Worm (Caenorhabditis elegans) whole organism, L4 larva: ENCODE measurements around the gene ZK228.1.
A peak's percentile ranks its signal among the peaks of the same experiment; 100 is the strongest.

ENCODE experiments used
- F26F4.8 ChIP-seq: fragments of 200-800 bp; sonication (Bioruptor generic); conservative IDR thresholded peaks from 2 replicates; pipeline ENCODE4 v1.3.6; 2022; ENCODE audit warnings: missing genetic modification characterization, missing compliant biosample characterization
- F44E2.7 ChIP-seq: fragments of 200-800 bp; sonication (Bioruptor generic); IDR thresholded peaks from 2 replicates; pipeline ENCODE4 v2.1.2; 2022; ENCODE audit warnings: missing genetic modification characterization, missing compliant biosample characterization
- T20F7.1 ChIP-seq: fragments of 200-800 bp; sonication (Bioruptor generic); optimal IDR thresholded peaks from 2 replicates; lab custom pipeline; 2018; ENCODE audit warnings: mild to moderate bottlenecking, missing genetic modification characterization, missing compliant biosample characterization
- Y105C5A.15 ChIP-seq: fragments of 200-800 bp; sonication (Bioruptor generic); IDR thresholded peaks from 2 replicates; pipeline ENCODE4 v1.3.6; 2022; ENCODE audit warnings: missing genetic modification characterization, missing compliant biosample characterization
- Y48G9A.11 ChIP-seq: fragments of 200-800 bp; sonication (Bioruptor generic); IDR thresholded peaks from 2 replicates; pipeline ENCODE4 v1.3.6; 2022; ENCODE audit warnings: missing genetic modification reagents, missing genetic modification characterization, missing compliant biosample characterization
- ZK546.5 ChIP-seq, 2 experiments: sonication (generic microtip); optimal IDR thresholded peaks; 2 replicates each; lab custom pipeline; 2017; ENCODE audit warnings: missing biosample characterization in 2 of 2, missing genetic modification characterization in 2 of 2
- aha-1 ChIP-seq: fragments of 150-350 bp; peaks from one replicate; lab custom pipeline; 2014; ENCODE audit warnings: missing biosample characterization, missing genetic modification characterization
- ama-1 ChIP-seq: fragments of 150-350 bp; optimal IDR thresholded peaks from 2 replicates; lab custom pipeline; 2014; ENCODE audit warnings: inconsistent platforms, mixed read lengths
- arid-1 ChIP-seq: fragments of 200-800 bp; sonication (Bioruptor generic); conservative IDR thresholded peaks from 2 replicates; pipeline ENCODE4 v1.3.6; 2022; ENCODE audit warnings: missing genetic modification reagents, missing genetic modification characterization, missing compliant biosample characterization
- ceh-20 ChIP-seq: fragments of 200-800 bp; sonication (Bioruptor generic); IDR thresholded peaks from 2 replicates; pipeline ENCODE4 v1.3.6; 2022; ENCODE audit warnings: missing genetic modification reagents, missing genetic modification characterization, missing compliant biosample characterization
- ceh-44 ChIP-seq: fragments of 200-800 bp; sonication (Bioruptor generic); IDR thresholded peaks from 2 replicates; pipeline ENCODE4 v1.3.6; 2022; ENCODE audit warnings: missing genetic modification reagents, missing genetic modification characterization, missing compliant biosample characterization
- ceh-82 ChIP-seq: sonication (generic microtip); optimal IDR thresholded peaks from 2 replicates; lab custom pipeline; 2017; ENCODE audit warnings: missing biosample characterization, missing genetic modification characterization
- ces-1 ChIP-seq: fragments of 150-350 bp; sonication (generic microtip); optimal IDR thresholded peaks from 4 replicates; lab custom pipeline; 2014; ENCODE audit warnings: missing biosample characterization, missing genetic modification reagents, missing genetic modification characterization
- daf-12 ChIP-seq: fragments of 150-350 bp; optimal IDR thresholded peaks from 2 replicates; lab custom pipeline; 2014; ENCODE audit warnings: missing biosample characterization, missing genetic modification reagents, missing genetic modification characterization
- daf-19 ChIP-seq: fragments of 200-800 bp; sonication (Bioruptor generic); conservative IDR thresholded peaks from 2 replicates; pipeline ENCODE4 v1.3.6; 2022; ENCODE audit warnings: missing genetic modification characterization, missing compliant biosample characterization
- daf-8 ChIP-seq: fragments of 200-800 bp; sonication (Bioruptor generic); IDR thresholded peaks from 2 replicates; pipeline ENCODE4 v1.3.6; 2022; ENCODE audit warnings: missing genetic modification characterization, missing compliant biosample characterization
- dmd-8 ChIP-seq: fragments of 200-800 bp; sonication (Bioruptor generic); IDR thresholded peaks from 2 replicates; pipeline ENCODE4 v1.3.6; 2022; ENCODE audit warnings: missing genetic modification characterization, missing compliant biosample characterization
- duxl-1 ChIP-seq: sonication (generic microtip); optimal IDR thresholded peaks from 2 replicates; lab custom pipeline; 2016; ENCODE audit warnings: mild to moderate bottlenecking, missing genetic modification characterization, moderate library complexity, missing compliant biosample characterization; ENCODE audit not compliant: poor library complexity
- dve-1 ChIP-seq: sonication (generic microtip); optimal IDR thresholded peaks from 2 replicates; lab custom pipeline; 2017; ENCODE audit warnings: antibody characterized with exemption, mild to moderate bottlenecking, missing genetic modification characterization, missing compliant biosample characterization; ENCODE audit not compliant: insufficient read depth
- egl-27 ChIP-seq: sonication (generic microtip); optimal IDR thresholded peaks from 3 replicates; lab custom pipeline; 2017; ENCODE audit warnings: missing biosample characterization, missing genetic modification reagents, missing genetic modification characterization
- egl-43 ChIP-seq: fragments of 200-800 bp; sonication (Bioruptor generic); IDR thresholded peaks from 2 replicates; pipeline ENCODE4 v1.3.6; 2022; ENCODE audit warnings: missing genetic modification reagents, missing genetic modification characterization, missing compliant biosample characterization
- fos-1 ChIP-seq: fragments of 150-350 bp; optimal IDR thresholded peaks from 2 replicates; lab custom pipeline; 2014; ENCODE audit warnings: missing biosample characterization, missing genetic modification characterization
- hif-1 ChIP-seq, 2 experiments: sonication (generic microtip); optimal IDR thresholded peaks; 2 replicates each; lab custom pipeline; 2016 to 2017; ENCODE audit warnings: missing compliant biosample characterization in 2 of 2, missing genetic modification characterization in 2 of 2, missing genetic modification reagents in 2 of 2, missing genotype in 2 of 2, mild to moderate bottlenecking in 1 of 2
- lin-29 ChIP-seq: fragments of 200-800 bp; sonication (Bioruptor generic); IDR thresholded peaks from 2 replicates; pipeline ENCODE4 v1.3.6; 2022; ENCODE audit warnings: missing genetic modification reagents, missing genetic modification characterization, missing compliant biosample characterization
- lir-3 ChIP-seq: sonication (generic microtip); optimal IDR thresholded peaks from 2 replicates; lab custom pipeline; 2016; ENCODE audit warnings: mild to moderate bottlenecking, missing genetic modification characterization, missing compliant biosample characterization
- madf-5 ChIP-seq, 2 experiments: fragments of 200-800 bp; sonication (Bioruptor generic); IDR thresholded peaks; 2 replicates each; pipeline ENCODE4 v1.3.6; 2022; ENCODE audit warnings: missing compliant biosample characterization in 2 of 2, missing genetic modification characterization in 2 of 2
- madf-9 ChIP-seq: fragments of 200-800 bp; sonication (Bioruptor generic); conservative IDR thresholded peaks from 2 replicates; pipeline ENCODE4 v1.3.6; 2022; ENCODE audit warnings: missing genetic modification reagents, missing genetic modification characterization, missing compliant biosample characterization
- mdl-1 ChIP-seq, 2 experiments: fragments of 150-350 bp in 1 of 2; sonication (generic microtip) in 1 of 2; optimal IDR thresholded peaks; 2 replicates each; lab custom pipeline; 2014 to 2017; ENCODE audit warnings: missing biosample characterization in 2 of 2, missing genetic modification characterization in 2 of 2
- mdt-29 ChIP-seq: fragments of 200-800 bp; sonication (Bioruptor generic); IDR thresholded peaks from 2 replicates; pipeline ENCODE4 v1.3.6; 2022; ENCODE audit warnings: missing genetic modification reagents, missing genetic modification characterization, missing compliant biosample characterization
- mep-1 ChIP-seq: fragments of 150-350 bp; sonication (generic microtip); optimal IDR thresholded peaks from 3 replicates; lab custom pipeline; 2014; ENCODE audit warnings: missing biosample characterization, missing genetic modification characterization
- nhr-10 ChIP-seq: fragments of 150-350 bp; optimal IDR thresholded peaks from 2 replicates; lab custom pipeline; 2014; ENCODE audit warnings: missing biosample characterization, missing genetic modification characterization
- nhr-111 ChIP-seq: fragments of 200-800 bp; sonication (Bioruptor generic); optimal IDR thresholded peaks from 2 replicates; lab custom pipeline; 2018; ENCODE audit warnings: mild to moderate bottlenecking, missing genetic modification characterization, missing compliant biosample characterization
- nhr-237 ChIP-seq: sonication (generic microtip); optimal IDR thresholded peaks from 2 replicates; lab custom pipeline; 2017; ENCODE audit warnings: missing biosample characterization, missing genetic modification characterization
- nhr-25 ChIP-seq: sonication (generic microtip); optimal IDR thresholded peaks from 2 replicates; lab custom pipeline; 2017; ENCODE audit warnings: missing genetic modification characterization, mild to moderate bottlenecking, missing compliant biosample characterization, antibody characterized with exemption, moderate library complexity, borderline replicate concordance; ENCODE audit not compliant: insufficient read depth
- nhr-28 ChIP-seq: fragments of 150-350 bp; optimal IDR thresholded peaks from 2 replicates; lab custom pipeline; 2014; ENCODE audit warnings: missing biosample characterization, missing genetic modification characterization
- nhr-41 ChIP-seq: fragments of 200-800 bp; sonication (Bioruptor generic); IDR thresholded peaks from 2 replicates; pipeline ENCODE4 v1.3.6; 2022; ENCODE audit warnings: missing genetic modification reagents, missing genetic modification characterization, missing compliant biosample characterization
- nhr-6 ChIP-seq: fragments of 150-350 bp; optimal IDR thresholded peaks from 2 replicates; lab custom pipeline; 2014; ENCODE audit warnings: missing biosample characterization, missing genetic modification characterization
- nhr-77 ChIP-seq: fragments of 150-350 bp; optimal IDR thresholded peaks from 2 replicates; lab custom pipeline; 2014; ENCODE audit warnings: missing biosample characterization, missing genetic modification characterization
- php-3 ChIP-seq: fragments of 200-800 bp; sonication (Bioruptor generic); IDR thresholded peaks from 2 replicates; pipeline ENCODE4 v1.3.6; 2022; ENCODE audit warnings: missing genetic modification reagents, missing genetic modification characterization, missing compliant biosample characterization
- rbr-2 ChIP-seq: sonication (generic microtip); optimal IDR thresholded peaks from 2 replicates; lab custom pipeline; 2016; ENCODE audit warnings: missing genotype, missing genetic modification characterization, missing compliant biosample characterization
- set-16 ChIP-seq: fragments of 200-800 bp; sonication (Bioruptor generic); IDR thresholded peaks from 2 replicates; pipeline ENCODE4 v1.3.6; 2022; ENCODE audit warnings: missing genetic modification reagents, missing genetic modification characterization, missing compliant biosample characterization
- snpc-1.2 ChIP-seq: fragments of 200-800 bp; sonication (Bioruptor generic); IDR thresholded peaks from 2 replicates; pipeline ENCODE4 v1.3.6; 2022; ENCODE audit warnings: missing genetic modification reagents, missing genetic modification characterization, missing compliant biosample characterization
- tag-97 ChIP-seq: fragments of 200-800 bp; sonication (Bioruptor generic); IDR thresholded peaks from 2 replicates; pipeline ENCODE4 v1.3.6; 2022; ENCODE audit warnings: missing genetic modification characterization, missing compliant biosample characterization
- zfp-2 ChIP-seq: sonication (generic microtip); optimal IDR thresholded peaks from 2 replicates; lab custom pipeline; 2016; ENCODE audit warnings: mild to moderate bottlenecking, missing genetic modification characterization, missing compliant biosample characterization
- zip-2 ChIP-seq: fragments of 150-350 bp; optimal IDR thresholded peaks from 2 replicates; lab custom pipeline; 2014; ENCODE audit warnings: missing biosample characterization, missing genetic modification characterization
- ztf-11 ChIP-seq: fragments of 150-350 bp; optimal IDR thresholded peaks from 2 replicates; lab custom pipeline; 2014; ENCODE audit warnings: missing biosample characterization, missing genetic modification characterization

Gene ZK228.1

DNA sequence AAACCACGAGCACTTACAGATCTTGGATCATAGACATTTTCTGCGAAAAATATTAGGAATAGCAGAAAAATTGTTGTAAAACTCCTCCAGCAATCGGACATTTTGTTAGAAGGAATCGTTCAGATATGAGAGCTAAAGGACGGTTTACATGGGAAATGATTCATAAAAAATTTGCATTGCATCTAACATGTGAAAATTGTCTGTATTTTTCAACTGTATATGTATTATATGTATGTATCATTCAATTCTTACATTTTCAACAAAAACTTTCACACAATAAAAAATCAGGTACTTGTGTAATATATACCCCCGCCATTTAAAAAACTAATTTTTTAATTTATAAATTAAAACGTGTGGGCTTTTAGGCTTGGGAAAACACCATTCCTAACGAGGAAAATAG lies 23.9 kb downstream of the ZK228.1 start, which contains the start of gene ZK228.13:
Gene ZK228.13, minus strand, starts transcription at position 101 of the 400 bp plus-strand sequence.
- no peak for TF ChIP-seq daf-8 (GFP tag; lab: Robert Waterston, UW)
- no peak for TF ChIP-seq nhr-6
- no peak for TF ChIP-seq fos-1 (tag; lab: Kevin White, UChicago)
- no peak for TF ChIP-seq zip-2
- TF ChIP-seq F26F4.8 (GFP tag; lab: Robert Waterston, UW), result no peak
- no peak for TF ChIP-seq daf-12 (tag; lab: Kevin White, UChicago)
- TF ChIP-seq ama-1 (lab: Kevin White, UChicago), result no peak
- no peak for TF ChIP-seq nhr-10
- TF ChIP-seq dve-1, result no peak

DNA sequence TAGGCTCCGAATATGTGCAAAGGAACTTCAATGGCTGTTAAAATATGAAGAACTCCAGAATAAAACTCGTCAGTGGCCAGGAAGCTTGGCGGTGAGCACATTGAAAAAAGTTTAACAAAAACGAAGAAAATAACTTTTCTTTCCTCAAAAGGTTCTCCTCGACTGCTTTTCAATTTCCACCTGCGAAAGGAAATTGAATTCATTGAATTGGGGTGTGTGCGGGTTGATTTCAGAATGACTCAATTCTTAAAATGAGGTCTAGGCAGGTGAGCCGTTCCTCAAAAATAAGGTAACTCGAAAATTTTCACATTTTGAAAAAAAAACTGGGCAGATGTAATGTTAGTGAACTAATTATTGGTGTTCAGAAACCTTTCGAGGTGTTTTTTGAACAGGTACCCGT lies 29.2 kb downstream of the ZK228.1 start, which contains the start of gene srh-182:
Gene srh-182, minus strand, starts transcription at position 101 of the 400 bp plus-strand sequence.
- TF ChIP-seq F44E2.7 (GFP tag; lab: Robert Waterston, UW), result no peak
- no peak for TF ChIP-seq nhr-237 (tag; lab: Kevin White, UChicago)
- no peak for TF ChIP-seq lir-3
- peak; percentile 15 for TF ChIP-seq aha-1 (tag; lab: Kevin White, UChicago)
- TF ChIP-seq, all 104 proteins: peak for 1

DNA sequence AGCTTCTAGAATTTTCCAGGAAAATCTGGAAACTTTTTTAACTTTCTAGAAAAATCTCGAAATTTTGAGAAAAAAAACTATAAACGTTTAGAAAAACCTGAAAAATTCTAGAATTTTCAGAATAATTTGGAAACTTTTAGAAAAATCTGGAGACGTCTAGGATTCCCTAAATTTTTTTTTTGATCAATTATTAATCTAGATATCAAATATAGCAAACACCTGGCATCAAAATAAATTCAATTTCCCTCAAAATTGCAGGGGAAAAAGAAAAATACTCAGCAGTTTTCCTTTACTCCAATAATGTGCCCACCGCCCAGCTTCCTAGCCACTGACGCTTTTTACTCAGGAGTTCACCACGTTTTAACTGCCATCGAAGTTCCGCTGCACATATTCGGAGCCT lies 30.0 kb downstream of the ZK228.1 start, which contains the start of gene srh-181:
Gene srh-181, plus strand, starts transcription at position 301 of the 400 bp plus-strand sequence.
- no peak for TF ChIP-seq T20F7.1 (GFP tag; lab: Kevin White, UChicago)

DNA sequence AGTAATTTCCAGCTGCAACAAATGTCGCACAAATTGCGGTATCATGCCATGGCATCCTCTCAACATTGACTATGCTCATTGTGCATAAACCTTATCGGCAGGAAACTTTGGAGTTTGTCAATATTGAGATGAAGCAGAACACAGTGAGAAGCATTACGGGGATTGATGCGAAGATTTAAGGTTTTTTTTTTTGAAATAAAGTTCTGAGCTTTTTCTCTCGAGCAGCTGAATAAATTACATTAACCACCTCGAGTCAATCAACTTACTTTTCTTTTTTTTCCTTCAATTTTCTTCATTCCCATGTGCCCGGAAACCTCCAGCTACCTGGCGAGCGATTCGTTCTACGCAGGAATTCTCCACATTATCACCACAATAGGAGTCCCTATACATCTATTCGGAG lies 31.9 kb downstream of the ZK228.1 start, which contains the start of gene srh-179:
Gene srh-179, plus strand, starts transcription at position 301 of the 400 bp plus-strand sequence.
- TF ChIP-seq Y48G9A.11 (GFP tag; lab: Robert Waterston, UW) (no peak), aha-1 (tag; lab: Kevin White, UChicago) (no peak), nhr-41 (GFP tag; lab: Robert Waterston, UW) (no peak), nhr-28 (no peak), ces-1 (GFP tag; lab: Kevin White, UChicago) (no peak), ceh-82 (tag; lab: Kevin White, UChicago) (no peak), ztf-11 (no peak), madf-9 (no peak), zip-2 (no peak), rbr-2 (tag; lab: Kevin White, UChicago) (no peak), Y105C5A.15 (GFP tag; lab: Robert Waterston, UW) (no peak), arid-1 (no peak), madf-5 (GFP tag; IDR thresholded peaks at IDR 0.05; lab: Robert Waterston, UW) (no peak), set-16 (GFP tag; lab: Robert Waterston, UW) (no peak), dmd-8 (GFP tag; lab: Robert Waterston, UW) (no peak), nhr-77 (tag; lab: Kevin White, UChicago) (no peak), snpc-1.2 (GFP tag; lab: Robert Waterston, UW) (no peak), ceh-44 (GFP tag; lab: Robert Waterston, UW) (no peak), nhr-25 (tag; lab: Kevin White, UChicago) (no peak), duxl-1 (no peak)

DNA sequence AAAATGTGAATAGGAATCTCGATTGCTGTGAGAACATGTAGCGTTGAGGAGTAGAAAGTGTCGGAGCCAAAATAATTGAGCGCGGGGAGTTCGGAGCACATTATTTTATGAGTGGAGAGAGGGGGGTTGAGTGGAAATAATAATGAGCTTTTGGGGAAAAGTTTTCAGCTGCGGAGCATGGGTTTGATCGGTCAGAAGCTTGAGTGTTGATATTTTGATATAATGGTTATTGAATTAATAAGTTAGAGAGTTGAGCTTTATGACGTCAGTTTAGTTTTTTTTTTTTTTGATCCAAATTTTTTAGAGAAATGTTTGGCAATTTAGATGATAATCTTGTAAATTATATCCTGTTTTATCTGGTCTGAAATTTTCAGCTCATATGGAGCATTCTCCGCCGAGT lies 36.0 kb downstream of the ZK228.1 start, which contains the start of gene srh-178:
Gene srh-178, minus strand, starts transcription at position 101 of the 400 bp plus-strand sequence.
- TF ChIP-seq zip-2, result no peak
- TF ChIP-seq nhr-111 (GFP tag; lab: Kevin White, UChicago), result no peak
- no peak for TF ChIP-seq mdt-29
- no peak for TF ChIP-seq ZK546.5 (tag; optimal IDR thresholded peaks at IDR 0.05; lab: Kevin White, UChicago)
- TF ChIP-seq mep-1 (tag; lab: Kevin White, UChicago), result no peak
- no peak for TF ChIP-seq daf-19
- no peak for TF ChIP-seq lin-29 (GFP tag; lab: Robert Waterston, UW)
- TF ChIP-seq ceh-20 (GFP tag; lab: Robert Waterston, UW), result no peak
- TF ChIP-seq mdl-1 (tag; optimal IDR thresholded peaks at IDR 0.05; lab: Kevin White, UChicago), result no peak
- no peak for TF ChIP-seq tag-97 (GFP tag; lab: Robert Waterston, UW)
- no peak for TF ChIP-seq hif-1 (tag; optimal IDR thresholded peaks at IDR 0.05; lab: Kevin White, UChicago)
- no peak for TF ChIP-seq madf-9
- TF ChIP-seq egl-43 (GFP tag; lab: Robert Waterston, UW), result no peak
- no peak for TF ChIP-seq set-16 (GFP tag; lab: Robert Waterston, UW)
- TF ChIP-seq duxl-1, result no peak
- no peak for TF ChIP-seq zfp-2 (tag; lab: Kevin White, UChicago)
- no peak for TF ChIP-seq egl-27 (tag; lab: Kevin White, UChicago)
- no peak for TF ChIP-seq php-3 (GFP tag; lab: Robert Waterston, UW)
